Fruit fly (Drosophila melanogaster) whole organism, embryonic: ENCODE measurements around the gene Pax.

Experiments used
- Adf1 ChIP-seq: fragments of 200-800 bp; sonication (Bioruptor generic); IDR thresholded peaks from 2 replicates; pipeline ENCODE4 v1.3.6; 2022; ENCODE audit warnings: missing biosample characterization, missing genetic modification characterization
- CG10321 ChIP-seq: fragments of 200-800 bp; sonication (Bioruptor generic); IDR thresholded peaks from 2 replicates; pipeline ENCODE4 v1.3.6; 2022; ENCODE audit warnings: missing biosample characterization, missing genetic modification characterization
- CG12071 ChIP-seq: fragments of 200-800 bp; sonication (Bioruptor generic); optimal IDR thresholded peaks from 3 replicates; lab custom pipeline; 2018; ENCODE audit warnings: missing biosample characterization, mild to moderate bottlenecking, missing genetic modification characterization
- CG12299 ChIP-seq: fragments of 200-800 bp; sonication (Bioruptor generic); optimal IDR thresholded peaks from 2 replicates; lab custom pipeline; 2018; ENCODE audit warnings: missing biosample characterization, mild to moderate bottlenecking, missing genetic modification characterization
- CG12659 ChIP-seq: fragments of 200-800 bp; sonication (Bioruptor generic); optimal IDR thresholded peaks from 3 replicates; lab custom pipeline; 2017; ENCODE audit warnings: mild to moderate bottlenecking, missing biosample characterization, missing genetic modification reagents, missing genetic modification characterization
- CG1529 ChIP-seq: fragments of 200-800 bp; sonication (Bioruptor generic); optimal IDR thresholded peaks from 3 replicates; lab custom pipeline; 2018; ENCODE audit warnings: missing biosample characterization, missing genetic modification characterization
- CG16779 ChIP-seq: fragments of 200-800 bp; sonication (Bioruptor generic); IDR thresholded peaks from 2 replicates; pipeline ENCODE4 v1.3.6; 2022; ENCODE audit warnings: missing biosample characterization, missing genetic modification characterization
- CG17912 ChIP-seq: fragments of 200-800 bp; sonication (Bioruptor generic); optimal IDR thresholded peaks from 2 replicates; lab custom pipeline; 2018; ENCODE audit warnings: missing biosample characterization, mild to moderate bottlenecking, missing genetic modification characterization
- CG2889 ChIP-seq: fragments of 200-800 bp; sonication (Bioruptor generic); IDR thresholded peaks from 3 replicates; pipeline ENCODE4 v1.3.6; 2022; ENCODE audit warnings: missing biosample characterization, missing genetic modification characterization
- CG31441 ChIP-seq: fragments of 200-800 bp; sonication (Bioruptor generic); IDR thresholded peaks from 2 replicates; pipeline ENCODE4 v1.3.6; 2022; ENCODE audit warnings: missing biosample characterization, missing genetic modification characterization
- CG4404 ChIP-seq: fragments of 200-800 bp; sonication (Bioruptor generic); IDR thresholded peaks from 2 replicates; pipeline ENCODE4 v1.3.6; 2022; ENCODE audit warnings: missing biosample characterization, missing genetic modification characterization
- CG5180 ChIP-seq: fragments of 200-800 bp; sonication (Bioruptor generic); optimal IDR thresholded peaks from 3 replicates; lab custom pipeline; 2017; ENCODE audit warnings: missing biosample characterization, missing genetic modification characterization, mild to moderate bottlenecking, moderate library complexity, missing genetic modification reagents
- CG9727 ChIP-seq: fragments of 200-800 bp; sonication (Bioruptor generic); optimal IDR thresholded peaks from 3 replicates; lab custom pipeline; 2017; ENCODE audit warnings: missing biosample characterization, mild to moderate bottlenecking, missing genetic modification characterization
- Deaf1 ChIP-seq: fragments of 200-800 bp; optimal IDR thresholded peaks from 3 replicates; lab custom pipeline; 2019; ENCODE audit warnings: missing biosample characterization, mild to moderate bottlenecking, missing genetic modification characterization, moderate library complexity
- Dll ChIP-seq: fragments of 200-800 bp; sonication (Bioruptor generic); IDR thresholded peaks from 4 replicates; pipeline ENCODE4 v1.3.6; 2022; ENCODE audit warnings: missing biosample characterization, missing genetic modification characterization; ENCODE audit not compliant: partially characterized antibody
- HLH54F ChIP-seq: fragments of 200-800 bp; sonication (Bioruptor generic); optimal IDR thresholded peaks from 3 replicates; lab custom pipeline; 2016; ENCODE audit warnings: missing biosample characterization, missing genetic modification characterization
- Hr51 ChIP-seq, 2 experiments: fragments of 200-800 bp; sonication (Bioruptor generic); optimal IDR thresholded peaks; 2 replicates in 1 of 2; 3 replicates in 1 of 2; lab custom pipeline; 2016 to 2018; ENCODE audit warnings: missing biosample characterization in 2 of 2, missing genetic modification characterization in 2 of 2, mild to moderate bottlenecking in 1 of 2, moderate library complexity in 1 of 2
- Lhr ChIP-seq: fragments of 200-800 bp; sonication (Bioruptor generic); optimal IDR thresholded peaks from 3 replicates; lab custom pipeline; 2017; ENCODE audit warnings: mild to moderate bottlenecking, missing biosample characterization, missing genetic modification reagents, missing genetic modification characterization
- Max ChIP-seq: fragments of 200-800 bp; sonication (Bioruptor generic); optimal IDR thresholded peaks from 2 replicates; lab custom pipeline; 2016; ENCODE audit warnings: missing biosample characterization, mild to moderate bottlenecking, missing genetic modification characterization
- Rfx ChIP-seq: fragments of 200-800 bp; sonication (Bioruptor generic); IDR thresholded peaks from 2 replicates; pipeline ENCODE4 v1.3.6; 2022; ENCODE audit warnings: missing biosample characterization, missing genetic modification characterization
- Side ChIP-seq: fragments of 200-800 bp; sonication (Bioruptor generic); optimal IDR thresholded peaks from 2 replicates; lab custom pipeline; 2016; ENCODE audit warnings: missing biosample characterization, missing genetic modification characterization
- Spps ChIP-seq: fragments of 200-800 bp; sonication (Bioruptor generic); optimal IDR thresholded peaks from 2 replicates; lab custom pipeline; 2018; ENCODE audit warnings: missing biosample characterization, mild to moderate bottlenecking, missing genetic modification characterization
- Stat92E ChIP-seq, 3 experiments: fragments of >200 bp in 2 of 3; fragments of 200-800 bp in 1 of 3; sonication (Bioruptor generic) in 1 of 3; optimal IDR thresholded peaks; 2 replicates each; lab custom pipeline; 2017 to 2019; ENCODE audit warnings: missing biosample characterization in 3 of 3, missing genetic modification characterization in 3 of 3, mild to moderate bottlenecking in 1 of 3, moderate library complexity in 1 of 3
- Taf1 ChIP-seq: fragments of 200-800 bp; sonication (Bioruptor generic); IDR thresholded peaks from 2 replicates; pipeline ENCODE4 v1.3.6; 2022; ENCODE audit warnings: missing biosample characterization, missing genetic modification characterization
- Trl ChIP-seq, 3 experiments: fragments of >200 bp in 2 of 3; fragments of 200-800 bp in 1 of 3; sonication (Bioruptor generic) in 1 of 3; optimal IDR thresholded peaks; 2 replicates in 1 of 3; 3 replicates in 2 of 3; lab custom pipeline; 2016 to 2017; ENCODE audit warnings: missing biosample characterization in 1 of 3, missing genetic modification characterization in 1 of 3
- abd-A ChIP-seq: fragments of 200-800 bp; sonication (Bioruptor generic); optimal IDR thresholded peaks from 3 replicates; lab custom pipeline; 2019; ENCODE audit warnings: missing biosample characterization, mild to moderate bottlenecking, missing genetic modification characterization, moderate library complexity
- aop ChIP-seq: fragments of 200-800 bp; sonication (Bioruptor generic); IDR thresholded peaks from 2 replicates; pipeline ENCODE4 v1.3.6; 2022; ENCODE audit warnings: missing biosample characterization, missing genetic modification characterization
- bowl ChIP-seq: fragments of 200-800 bp; sonication (Bioruptor generic); IDR thresholded peaks from 2 replicates; pipeline ENCODE4 v1.3.6; 2022; ENCODE audit warnings: missing biosample characterization, missing genetic modification characterization
- br ChIP-seq: fragments of >200 bp; optimal IDR thresholded peaks from 2 replicates; lab custom pipeline; 2017
- caup ChIP-seq: fragments of 200-800 bp; sonication (Bioruptor generic); optimal IDR thresholded peaks from 3 replicates; lab custom pipeline; 2017; ENCODE audit warnings: missing biosample characterization, mild to moderate bottlenecking, missing genetic modification characterization, moderate library complexity; ENCODE audit not compliant: severe bottlenecking
- chinmo ChIP-seq: fragments of 200-800 bp; sonication (Bioruptor generic); IDR thresholded peaks from 4 replicates; pipeline ENCODE4 v1.3.6; 2022; ENCODE audit warnings: missing biosample characterization, missing genetic modification characterization; ENCODE audit not compliant: partially characterized antibody
- crol ChIP-seq: fragments of 200-800 bp; sonication (Bioruptor generic); IDR thresholded peaks from 2 replicates; pipeline ENCODE4 v1.3.6; 2022; ENCODE audit warnings: missing biosample characterization, missing genetic modification characterization
- eve ChIP-seq, 2 experiments: fragments of >200 bp; optimal IDR thresholded peaks; 2 replicates each; lab custom pipeline; 2017; ENCODE audit warnings: missing biosample characterization in 2 of 2, missing genetic modification characterization in 2 of 2
- ewg ChIP-seq: fragments of 200-800 bp; sonication (Bioruptor generic); optimal IDR thresholded peaks from 3 replicates; lab custom pipeline; 2017; ENCODE audit warnings: mild to moderate bottlenecking, missing biosample characterization, missing genetic modification reagents, missing genetic modification characterization
- gce ChIP-seq: fragments of 200-800 bp; sonication (Bioruptor generic); IDR thresholded peaks from 3 replicates; pipeline ENCODE4 v1.3.6; 2022; ENCODE audit warnings: missing biosample characterization, missing genetic modification characterization
- kay ChIP-seq: fragments of 200-800 bp; sonication (Bioruptor generic); optimal IDR thresholded peaks from 2 replicates; lab custom pipeline; 2016; ENCODE audit warnings: missing biosample characterization, missing genetic modification characterization
- lmd ChIP-seq: fragments of 200-800 bp; sonication (Bioruptor generic); IDR thresholded peaks from 2 replicates; pipeline ENCODE4 v1.3.6; 2022; ENCODE audit warnings: missing biosample characterization, missing genetic modification characterization
- pnt ChIP-seq: fragments of 200-800 bp; sonication (Bioruptor generic); optimal IDR thresholded peaks from 3 replicates; lab custom pipeline; 2016; ENCODE audit warnings: missing biosample characterization, missing genetic modification characterization
- prd ChIP-seq, 3 experiments: fragments of >200 bp in 2 of 3; fragments of 200-800 bp in 1 of 3; sonication (Bioruptor generic) in 1 of 3; optimal IDR thresholded peaks in 2 of 3; IDR thresholded peaks in 1 of 3; 2 replicates in 2 of 3; 3 replicates in 1 of 3; pipeline versions ENCODE4 v1.3.6 to Lab custom; 2017 to 2022; ENCODE audit warnings: missing biosample characterization in 1 of 3, missing genetic modification characterization in 1 of 3
- pros ChIP-seq: fragments of 200-800 bp; sonication (Bioruptor generic); optimal IDR thresholded peaks from 3 replicates; lab custom pipeline; 2019; ENCODE audit warnings: missing biosample characterization, mild to moderate bottlenecking, missing genetic modification characterization, moderate library complexity
- row ChIP-seq: fragments of 200-800 bp; sonication (Bioruptor generic); IDR thresholded peaks from 3 replicates; pipeline ENCODE4 v1.3.6; 2022; ENCODE audit warnings: missing biosample characterization, missing genetic modification characterization
- run ChIP-seq: fragments of 200-800 bp; sonication (Bioruptor generic); optimal IDR thresholded peaks from 3 replicates; lab custom pipeline; 2018; ENCODE audit warnings: missing biosample characterization, mild to moderate bottlenecking, missing genetic modification characterization
- sc ChIP-seq, 3 experiments: fragments of >200 bp in 2 of 3; fragments of 200-800 bp in 1 of 3; sonication (Bioruptor generic) in 1 of 3; optimal IDR thresholded peaks; 2 replicates in 2 of 3; 3 replicates in 1 of 3; lab custom pipeline; 2017; ENCODE audit warnings: mild to moderate bottlenecking in 1 of 3, missing biosample characterization in 1 of 3, missing genetic modification characterization in 1 of 3, missing genetic modification reagents in 1 of 3
- sima ChIP-seq: fragments of 200-800 bp; sonication (Bioruptor generic); optimal IDR thresholded peaks from 2 replicates; lab custom pipeline; 2016; ENCODE audit warnings: missing biosample characterization, missing genetic modification characterization
- so ChIP-seq: fragments of 200-800 bp; sonication (Bioruptor generic); IDR thresholded peaks from 3 replicates; pipeline ENCODE4 v1.3.6; 2022; ENCODE audit warnings: missing biosample characterization, missing genetic modification characterization
- sob ChIP-seq: fragments of 200-800 bp; sonication (Bioruptor generic); IDR thresholded peaks from 2 replicates; pipeline ENCODE4 v1.3.6; 2022; ENCODE audit warnings: missing biosample characterization, missing genetic modification characterization
- trem ChIP-seq: fragments of 200-800 bp; optimal IDR thresholded peaks from 3 replicates; lab custom pipeline; 2019; ENCODE audit warnings: missing biosample characterization, mild to moderate bottlenecking, missing genetic modification characterization, moderate library complexity
- vvl ChIP-seq: fragments of 200-800 bp; sonication (Bioruptor generic); IDR thresholded peaks from 2 replicates; pipeline ENCODE4 v1.3.6; 2022; ENCODE audit warnings: missing biosample characterization, missing genetic modification characterization
- wdn ChIP-seq: fragments of 200-800 bp; sonication (Bioruptor generic); IDR thresholded peaks from 2 replicates; pipeline ENCODE4 v1.3.6; 2022; ENCODE audit warnings: missing biosample characterization, missing genetic modification characterization

Gene Pax

dm6 chr2L:19469090-19469489, 42.7 kb upstream of the Pax start:
- TF ChIP-seq pnt (GFP tag; lab: Kevin White, UChicago) = no peak
- TF ChIP-seq gce = no peak
- no peak for TF ChIP-seq Side (GFP tag; lab: Kevin White, UChicago)
- TF ChIP-seq Max (GFP tag; lab: Kevin White, UChicago) = no peak
- TF ChIP-seq HLH54F (GFP tag; lab: Kevin White, UChicago) = no peak
- no peak for TF ChIP-seq kay (GFP tag; lab: Kevin White, UChicago)
- no peak for TF ChIP-seq CG1529 (GFP tag; lab: Kevin White, UChicago)
- no peak for TF ChIP-seq lmd
- TF ChIP-seq Stat92E (GFP tag; optimal IDR thresholded peaks at IDR 0.05; lab: Kevin White, UChicago) = no peak
- TF ChIP-seq Lhr (GFP tag; lab: Kevin White, UChicago) = no peak
- TF ChIP-seq bowl (GFP tag; lab: Robert Waterston, UW) = no peak
- TF ChIP-seq CG2889 (GFP tag; lab: Robert Waterston, UW) = no peak
- no peak for TF ChIP-seq br (lab: Kevin White, UChicago)
- TF ChIP-seq sob (GFP tag; lab: Robert Waterston, UW) = no peak
- TF ChIP-seq pros (GFP tag; lab: Kevin White, UChicago) = no peak
- no peak for TF ChIP-seq caup (GFP tag; lab: Kevin White, UChicago)
- no peak for TF ChIP-seq Spps (tag; lab: Kevin White, UChicago)
- no peak for TF ChIP-seq eve (GFP tag; optimal IDR thresholded peaks at IDR 0.05; lab: Kevin White, UChicago)
- no peak for TF ChIP-seq Taf1 (GFP tag; lab: Robert Waterston, UW)

- no peak for TF ChIP-seq CG31441
- TF ChIP-seq Hr51 (GFP tag; optimal IDR thresholded peaks at IDR 0.05; lab: Kevin White, UChicago) = no peak
- peak; percentile 29; the same call in 1 of the 2 replicates for TF ChIP-seq Adf1 (GFP tag; lab: Robert Waterston, UW)
- no peak for TF ChIP-seq run (tag; lab: Kevin White, UChicago)
- no peak for TF ChIP-seq vvl (GFP tag; lab: Robert Waterston, UW)
- TF ChIP-seq CG5180 (GFP tag; lab: Kevin White, UChicago) = no peak
- TF ChIP-seq CG9727 (GFP tag; lab: Kevin White, UChicago) = no peak
- no peak for TF ChIP-seq trem (tag; lab: Kevin White, UChicago)
- peak; percentile 59 for TF ChIP-seq crol (GFP tag; lab: Robert Waterston, UW)
- no peak for TF ChIP-seq sima (GFP tag; lab: Kevin White, UChicago)
- TF ChIP-seq row (GFP tag; lab: Robert Waterston, UW) = peak; percentile 4; the same call in 1 of the 3 replicates
- peak; percentile 93 for TF ChIP-seq Deaf1 (tag; lab: Kevin White, UChicago)
- TF ChIP-seq chinmo (GFP tag; lab: Robert Waterston, UW) = 0 out of 4 replicates have a peak, but pooled peaks have one; percentile 38
- TF ChIP-seq prd (optimal IDR thresholded peaks at IDR 0.05; lab: Kevin White, UChicago) = no peak
- 0 out of 3 replicates have a peak, but pooled peaks have one; percentile 0 for TF ChIP-seq prd (GFP tag; IDR thresholded peaks at IDR 0.05; lab: Robert Waterston, UW)
- TF ChIP-seq CG10321 = no peak
- TF ChIP-seq CG12299 (tag; lab: Kevin White, UChicago) = no peak
- TF ChIP-seq abd-A (tag; lab: Kevin White, UChicago) = peak; percentile 42
- peak; percentile 20 for TF ChIP-seq ewg
- no peak for TF ChIP-seq CG12071
- TF ChIP-seq CG17912 = no peak
- TF ChIP-seq CG12659 (GFP tag; lab: Kevin White, UChicago) = no peak
- no peak for TF ChIP-seq wdn (GFP tag; lab: Robert Waterston, UW)
- TF ChIP-seq aop (GFP tag; lab: Robert Waterston, UW) = no peak
- 0 out of 2 replicates have a peak, but pooled peaks have one; percentile 11 for TF ChIP-seq Rfx
- TF ChIP-seq CG16779 (GFP tag; lab: Robert Waterston, UW) = no peak
- no peak for TF ChIP-seq Dll (GFP tag; lab: Robert Waterston, UW)
- TF ChIP-seq sc (optimal IDR thresholded peaks at IDR 0.05; lab: Kevin White, UChicago) = no peak
- TF ChIP-seq sc (GFP tag; optimal IDR thresholded peaks at IDR 0.05; lab: Kevin White, UChicago) = no peak
- peak; percentile 9 to 46 for TF ChIP-seq Trl (optimal IDR thresholded peaks at IDR 0.05; lab: Kevin White, UChicago)
- TF ChIP-seq Trl (GFP tag; optimal IDR thresholded peaks at IDR 0.05; lab: Kevin White, UChicago) = no peak
- TF ChIP-seq so (GFP tag; lab: Robert Waterston, UW) = no peak
- TF ChIP-seq CG4404 (GFP tag; lab: Robert Waterston, UW) = no peak
These were observed 37.5 kb upstream of the Pax start, which contains the start of gene tj for dm6 chr2L:19463824-19464317. Gene tj, plus strand, starts transcription at chr2L:19464267.
